Worm (Caenorhabditis elegans): ENCODE results near the gene ceh-34.

DNA sequence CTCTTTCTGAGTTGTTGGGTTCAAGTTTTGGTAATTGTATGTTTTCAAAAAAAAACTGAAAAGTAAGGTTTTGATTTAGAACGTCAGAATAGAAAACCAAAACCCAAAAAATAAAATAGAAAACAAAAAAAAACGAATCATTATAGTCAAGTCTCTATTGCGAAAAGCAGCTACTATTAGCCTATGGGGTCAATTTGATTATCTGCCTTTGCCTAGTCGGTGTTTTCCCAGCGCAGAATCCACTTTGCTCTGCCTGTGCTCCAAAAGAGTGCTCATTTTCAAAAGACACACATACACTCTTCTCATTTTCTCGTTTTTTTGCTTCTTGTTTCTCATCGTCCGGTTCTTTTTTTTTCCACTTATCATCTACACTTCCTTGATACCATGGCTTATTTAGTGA, 30.7 kb downstream of the ceh-34 start:
- TF ChIP-seq tbp1 (GFP tag; optimal IDR thresholded peaks at IDR 0.05) = no peak
- no peak for TF ChIP-seq hsf-1 (GFP tag; IDR thresholded peaks at IDR 0.05)
- no peak for TF ChIP-seq ztf-22 (GFP tag; optimal IDR thresholded peaks at IDR 0.05)
- no peak for TF ChIP-seq nfya-1 (tag; optimal IDR thresholded peaks at IDR 0.05; ENCODE audit: borderline replicate concordance, insufficient read depth)
- TF ChIP-seq F33H1.4 (GFP tag; IDR thresholded peaks at IDR 0.05) = no peak
